Worm (Caenorhabditis elegans) whole organism, late embryonic: ENCODE measurements around the gene ZC449.1.

Experiments
- C08G9.2 ChIP-seq: sonication (generic microtip); optimal IDR thresholded peaks from 2 replicates; lab custom pipeline; 2016; ENCODE audit warnings: mild to moderate bottlenecking, missing genetic modification characterization, moderate library complexity, missing compliant biosample characterization
- C38D4.7 ChIP-seq: fragments of 200-800 bp; sonication (Bioruptor generic); optimal IDR thresholded peaks from 2 replicates; lab custom pipeline; 2018; ENCODE audit warnings: mild to moderate bottlenecking, missing genetic modification characterization, moderate library complexity, missing compliant biosample characterization
- F13H6.1 ChIP-seq: sonication (generic microtip); optimal IDR thresholded peaks from 2 replicates; lab custom pipeline; 2016; ENCODE audit warnings: missing genetic modification characterization, missing compliant biosample characterization
- K02D7.2 ChIP-seq: sonication (generic microtip); optimal IDR thresholded peaks from 2 replicates; lab custom pipeline; 2017; ENCODE audit warnings: mild to moderate bottlenecking, missing genetic modification characterization, missing compliant biosample characterization
- T23F11.4 ChIP-seq: fragments of 200-800 bp; sonication (Bioruptor generic); optimal IDR thresholded peaks from 2 replicates; lab custom pipeline; 2018; ENCODE audit warnings: mild to moderate bottlenecking, missing genetic modification characterization, missing compliant biosample characterization
- Y22D7AL.16 ChIP-seq: sonication (generic microtip); optimal IDR thresholded peaks from 2 replicates; lab custom pipeline; 2016; ENCODE audit warnings: missing genetic modification characterization, missing compliant biosample characterization
- ceh-14 ChIP-seq: sonication (generic microtip); optimal IDR thresholded peaks from 2 replicates; lab custom pipeline; 2016; ENCODE audit warnings: missing genotype, missing genetic modification characterization, missing compliant biosample characterization
- ceh-18 ChIP-seq: sonication (generic microtip); optimal IDR thresholded peaks from 2 replicates; lab custom pipeline; 2016; ENCODE audit warnings: missing genetic modification characterization, missing compliant biosample characterization
- ceh-19 ChIP-seq: fragments of 200-800 bp; sonication (Bioruptor generic); optimal IDR thresholded peaks from 2 replicates; lab custom pipeline; 2018; ENCODE audit warnings: mild to moderate bottlenecking, missing genetic modification characterization, missing compliant biosample characterization
- ceh-2 ChIP-seq: sonication (generic microtip); optimal IDR thresholded peaks from 2 replicates; lab custom pipeline; 2016; ENCODE audit warnings: missing genotype, missing genetic modification characterization, missing compliant biosample characterization
- ceh-22 ChIP-seq: sonication (generic microtip); optimal IDR thresholded peaks from 2 replicates; lab custom pipeline; 2017; ENCODE audit warnings: missing biosample characterization, missing genetic modification characterization
- ceh-24 ChIP-seq: sonication (generic microtip); optimal IDR thresholded peaks from 2 replicates; lab custom pipeline; 2016; ENCODE audit warnings: mild to moderate bottlenecking, missing genetic modification characterization, missing compliant biosample characterization
- ceh-30 ChIP-seq: fragments of 150-350 bp; optimal IDR thresholded peaks from 2 replicates; lab custom pipeline; 2014; ENCODE audit warnings: missing biosample characterization, missing genetic modification characterization
- ceh-34 ChIP-seq: sonication (generic microtip); optimal IDR thresholded peaks from 2 replicates; lab custom pipeline; 2016; ENCODE audit warnings: mild to moderate bottlenecking, missing genetic modification characterization, missing compliant biosample characterization
- ceh-45 ChIP-seq: fragments of 200-800 bp; sonication (Bioruptor generic); IDR thresholded peaks from 2 replicates; pipeline ENCODE4 v1.3.6; 2022; ENCODE audit warnings: missing genetic modification reagents, missing genetic modification characterization, missing compliant biosample characterization
- ceh-48 ChIP-seq: sonication (generic microtip); optimal IDR thresholded peaks from 2 replicates; lab custom pipeline; 2016; ENCODE audit warnings: missing genetic modification characterization, inconsistent platforms, missing compliant biosample characterization
- ceh-6 ChIP-seq: fragments of 200-800 bp; sonication (Bioruptor generic); optimal IDR thresholded peaks from 2 replicates; lab custom pipeline; 2018; ENCODE audit warnings: mild to moderate bottlenecking, missing genetic modification characterization, missing compliant biosample characterization
- ceh-9 ChIP-seq: sonication (generic microtip); optimal IDR thresholded peaks from 2 replicates; lab custom pipeline; 2016; ENCODE audit warnings: mild to moderate bottlenecking, missing genetic modification characterization, inconsistent platforms, missing compliant biosample characterization
- che-1 ChIP-seq: sonication (generic microtip); optimal IDR thresholded peaks from 2 replicates; lab custom pipeline; 2016; ENCODE audit warnings: mild to moderate bottlenecking, missing genetic modification characterization, missing compliant biosample characterization
- dve-1 ChIP-seq: sonication (generic microtip); optimal IDR thresholded peaks from 2 replicates; lab custom pipeline; 2017; ENCODE audit warnings: antibody characterized with exemption, mild to moderate bottlenecking, missing genetic modification characterization, missing compliant biosample characterization
- elt-2 ChIP-seq: sonication (generic microtip); optimal IDR thresholded peaks from 2 replicates; lab custom pipeline; 2016; ENCODE audit warnings: missing genetic modification reagents, missing genetic modification characterization, missing compliant biosample characterization
- elt-4 ChIP-seq: sonication (generic microtip); optimal IDR thresholded peaks from 2 replicates; lab custom pipeline; 2016; ENCODE audit warnings: missing genetic modification characterization, missing compliant biosample characterization
- ets-4 ChIP-seq: sonication (generic microtip); optimal IDR thresholded peaks from 2 replicates; lab custom pipeline; 2016; ENCODE audit warnings: missing genetic modification characterization, missing compliant biosample characterization
- fax-1 ChIP-seq: sonication (generic microtip); optimal IDR thresholded peaks from 2 replicates; lab custom pipeline; 2016; ENCODE audit warnings: missing genotype, missing genetic modification characterization, missing compliant biosample characterization
- fkh-6 ChIP-seq: sonication (generic microtip); optimal IDR thresholded peaks from 2 replicates; lab custom pipeline; 2016; ENCODE audit warnings: missing genetic modification characterization, missing compliant biosample characterization
- gmeb-2 ChIP-seq: sonication (generic microtip); optimal IDR thresholded peaks from 2 replicates; lab custom pipeline; 2016; ENCODE audit warnings: missing genetic modification characterization, inconsistent platforms, missing compliant biosample characterization
- hlh-13 ChIP-seq: fragments of 200-800 bp; sonication (Bioruptor generic); optimal IDR thresholded peaks from 2 replicates; lab custom pipeline; 2018; ENCODE audit warnings: mild to moderate bottlenecking, missing genetic modification characterization, missing compliant biosample characterization
- hlh-15 ChIP-seq: sonication (generic microtip); optimal IDR thresholded peaks from 2 replicates; lab custom pipeline; 2016; ENCODE audit warnings: missing genetic modification characterization, missing compliant biosample characterization
- hlh-6 ChIP-seq: sonication (generic microtip); optimal IDR thresholded peaks from 2 replicates; lab custom pipeline; 2016; ENCODE audit warnings: missing genotype, missing genetic modification characterization, missing compliant biosample characterization
- hlh-8 ChIP-seq: sonication (generic microtip); optimal IDR thresholded peaks from 2 replicates; lab custom pipeline; 2016; ENCODE audit warnings: missing genotype, missing genetic modification characterization, missing compliant biosample characterization
- lim-6 ChIP-seq: sonication (generic microtip); optimal IDR thresholded peaks from 2 replicates; lab custom pipeline; 2016; ENCODE audit warnings: missing genetic modification characterization, missing compliant biosample characterization
- lin-11 ChIP-seq: fragments of 200-800 bp; sonication (Bioruptor generic); optimal IDR thresholded peaks from 2 replicates; lab custom pipeline; 2018; ENCODE audit warnings: mild to moderate bottlenecking, missing genetic modification characterization, missing compliant biosample characterization
- madf-2 ChIP-seq: sonication (generic microtip); optimal IDR thresholded peaks from 2 replicates; lab custom pipeline; 2017; ENCODE audit warnings: missing genetic modification characterization, missing compliant biosample characterization
- nfya-1 ChIP-seq: sonication (generic microtip); optimal IDR thresholded peaks from 2 replicates; lab custom pipeline; 2017; ENCODE audit warnings: missing genetic modification characterization, mild to moderate bottlenecking, missing compliant biosample characterization, antibody characterized with exemption, moderate library complexity
- nhr-232 ChIP-seq: sonication (generic microtip); optimal IDR thresholded peaks from 2 replicates; lab custom pipeline; 2016; ENCODE audit warnings: missing genetic modification characterization, missing compliant biosample characterization
- npax-4 ChIP-seq: sonication (generic microtip); optimal IDR thresholded peaks from 2 replicates; lab custom pipeline; 2016; ENCODE audit warnings: missing genetic modification characterization, missing compliant biosample characterization
- pha-2 ChIP-seq: sonication (generic microtip); optimal IDR thresholded peaks from 2 replicates; lab custom pipeline; 2017; ENCODE audit warnings: mild to moderate bottlenecking, missing genetic modification characterization, missing compliant biosample characterization
- ref-2 ChIP-seq: sonication (generic microtip); optimal IDR thresholded peaks from 2 replicates; lab custom pipeline; 2016; ENCODE audit warnings: missing genetic modification characterization, missing compliant biosample characterization
- sdc-2 ChIP-seq: sonication (generic microtip); optimal IDR thresholded peaks from 2 replicates; lab custom pipeline; 2016; ENCODE audit warnings: missing genotype, missing genetic modification characterization, missing compliant biosample characterization
- sox-2 ChIP-seq: fragments of 200-800 bp; sonication (Bioruptor generic); IDR thresholded peaks from 2 replicates; pipeline ENCODE4 v1.3.6; 2022; ENCODE audit warnings: missing genetic modification reagents, missing genetic modification characterization, missing compliant biosample characterization
- sox-4 ChIP-seq: sonication (generic microtip); optimal IDR thresholded peaks from 2 replicates; lab custom pipeline; 2017; ENCODE audit warnings: mild to moderate bottlenecking, missing genetic modification characterization, inconsistent platforms, missing compliant biosample characterization
- syd-9 ChIP-seq: sonication (generic microtip); optimal IDR thresholded peaks from 2 replicates; lab custom pipeline; 2016; ENCODE audit warnings: mild to moderate bottlenecking, missing genetic modification characterization, moderate library complexity, missing compliant biosample characterization
- tbx-2 ChIP-seq: sonication (generic microtip); optimal IDR thresholded peaks from 2 replicates; lab custom pipeline; 2016; ENCODE audit warnings: missing genetic modification characterization, missing compliant biosample characterization
- ttx-3 ChIP-seq: sonication (generic microtip); optimal IDR thresholded peaks from 2 replicates; lab custom pipeline; 2016; ENCODE audit warnings: missing genetic modification reagents, missing genetic modification characterization, missing compliant biosample characterization
- unc-3 ChIP-seq, 2 experiments: fragments of 200-800 bp in 1 of 2; sonication (Bioruptor generic) in 1 of 2; sonication (generic microtip) in 1 of 2; conservative IDR thresholded peaks in 1 of 2; optimal IDR thresholded peaks in 1 of 2; 2 replicates each; pipeline versions ENCODE4 v1.3.6 to Lab custom; 2016 to 2022; ENCODE audit warnings: missing compliant biosample characterization in 2 of 2, missing genetic modification characterization in 2 of 2, missing genetic modification reagents in 1 of 2
- unc-55 ChIP-seq: sonication (generic microtip); optimal IDR thresholded peaks from 2 replicates; lab custom pipeline; 2017; ENCODE audit warnings: missing biosample characterization, missing genetic modification reagents, missing genetic modification characterization
- ztf-16 ChIP-seq: sonication (generic microtip); optimal IDR thresholded peaks from 2 replicates; lab custom pipeline; 2017; ENCODE audit warnings: missing genetic modification characterization, missing compliant biosample characterization

ZC449.1 gene

DNA sequence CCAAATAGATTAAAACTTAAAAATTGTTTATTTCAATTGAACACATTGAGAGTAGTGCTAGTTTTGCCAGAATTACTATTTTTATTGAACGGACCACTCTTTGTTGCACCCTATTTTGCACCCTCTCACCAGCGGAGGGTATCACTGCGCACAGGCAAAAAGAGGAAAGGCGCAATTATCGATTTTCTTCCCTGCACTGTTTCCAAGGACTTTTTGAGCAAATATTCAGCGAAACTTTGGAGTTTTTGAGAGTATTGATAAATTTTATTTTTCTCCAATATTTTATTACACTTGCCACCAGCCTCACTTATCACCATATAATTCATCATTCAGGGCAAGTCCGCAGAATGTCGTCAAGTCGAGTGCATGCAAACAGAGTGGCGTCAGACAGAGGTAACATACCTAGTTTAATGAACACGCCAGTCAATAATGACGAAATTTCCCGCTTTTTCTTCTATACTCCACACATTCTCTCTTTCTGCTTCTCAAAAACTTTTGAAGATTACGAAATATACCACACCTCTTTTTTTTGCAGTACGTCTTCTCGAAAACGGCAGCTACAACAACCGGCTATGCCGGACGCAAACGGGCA is 6.1 kb upstream of the ZC449.1 start:
- TF ChIP-seq nfya-1 (tag; lab: Kevin White, UChicago), result peak; percentile 11
- TF ChIP-seq ceh-48 (tag; lab: Kevin White, UChicago), result peak; percentile 72
- no peak for TF ChIP-seq ttx-3 (tag; lab: Kevin White, UChicago)

- TF ChIP-seq syd-9 (tag; lab: Kevin White, UChicago) (no peak), Y22D7AL.16 (tag; lab: Kevin White, UChicago) (no peak), unc-55 (GFP tag; lab: Kevin White, UChicago) (no peak), elt-4 (tag; lab: Kevin White, UChicago) (no peak), ceh-14 (tag; lab: Kevin White, UChicago) (no peak), hlh-15 (tag; lab: Kevin White, UChicago) (no peak)
Measured at ce11 chrX:5020996-5021395, 3.2 kb upstream of the ZC449.1 start, which contains the start of gene ZC449.2. Gene ZC449.2, plus strand, starts transcription at chrX:5021285.

DNA sequence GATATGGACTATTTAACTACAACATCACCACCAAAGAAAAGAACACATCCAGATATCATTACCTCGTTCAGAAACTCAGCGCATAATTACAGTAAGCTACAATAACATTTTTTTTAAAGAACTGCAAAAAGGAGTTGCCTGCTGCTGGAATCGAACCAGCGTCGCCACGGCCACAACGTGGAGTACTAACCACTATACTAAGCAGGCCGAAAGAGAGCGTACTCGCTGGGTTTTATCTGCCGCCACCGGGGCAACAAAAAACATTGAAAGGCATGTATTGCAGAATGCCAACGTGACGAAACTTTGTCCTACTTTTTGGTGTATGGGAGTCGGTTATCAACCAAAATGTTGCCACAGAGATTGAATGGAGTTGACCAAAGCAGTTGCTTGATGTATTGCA is 1.5 kb upstream of the ZC449.1 start:
- TF ChIP-seq sox-4 (tag; lab: Kevin White, UChicago), result peak; percentile 49
- TF ChIP-seq ceh-9 (tag; lab: Kevin White, UChicago), result no peak
- TF ChIP-seq lin-11 (tag; lab: Kevin White, UChicago), result peak; percentile 24
- no peak for TF ChIP-seq K02D7.2 (tag; lab: Kevin White, UChicago)
- TF ChIP-seq sdc-2, result peak; percentile 55
- no peak for TF ChIP-seq F13H6.1 (tag; lab: Kevin White, UChicago)
- peak; percentile 61 for TF ChIP-seq nhr-232 (tag; lab: Kevin White, UChicago)
- peak; percentile 65 for TF ChIP-seq che-1 (tag; lab: Kevin White, UChicago)
- TF ChIP-seq unc-3 (GFP tag; conservative IDR thresholded peaks at IDR 0.05; lab: Robert Waterston, UW), result 0 out of 2 replicates have a peak, but pooled peaks have one; percentile 25
- peak; percentile 18 for TF ChIP-seq unc-3 (tag; optimal IDR thresholded peaks at IDR 0.05; lab: Kevin White, UChicago)
- TF ChIP-seq ceh-34 (tag; lab: Kevin White, UChicago), result peak; percentile 6
- peak; percentile 30 for TF ChIP-seq ceh-19 (GFP tag; lab: Kevin White, UChicago)
- peak; percentile 30 for TF ChIP-seq elt-2
- peak; percentile 27 for TF ChIP-seq gmeb-2 (tag; lab: Kevin White, UChicago)
- TF ChIP-seq unc-55 (GFP tag; lab: Kevin White, UChicago), result no peak
- TF ChIP-seq tbx-2 (tag; lab: Kevin White, UChicago), result peak; percentile 45
- TF ChIP-seq C38D4.7, result peak; percentile 53
- peak; percentile 52 for TF ChIP-seq pha-2 (tag; lab: Kevin White, UChicago)
- peak; percentile 10 for TF ChIP-seq madf-2 (tag; lab: Kevin White, UChicago)
- TF ChIP-seq ceh-18 (tag; lab: Kevin White, UChicago), result peak; percentile 52
- peak; percentile 21 for TF ChIP-seq ztf-16
- no peak for TF ChIP-seq npax-4 (tag; lab: Kevin White, UChicago)
- peak; percentile 27 for TF ChIP-seq dve-1
- TF ChIP-seq hlh-6 (tag; lab: Kevin White, UChicago), result peak; percentile 41
- TF ChIP-seq hlh-13 (GFP tag; lab: Kevin White, UChicago), result peak; percentile 15
- no peak for TF ChIP-seq ceh-14 (tag; lab: Kevin White, UChicago)
- TF ChIP-seq ceh-22 (tag; lab: Kevin White, UChicago), result no peak
- TF ChIP-seq hlh-8 (tag; lab: Kevin White, UChicago), result no peak
- TF ChIP-seq ceh-45 (GFP tag; lab: Robert Waterston, UW), result 0 out of 2 replicates have a peak, but pooled peaks have one; percentile 13
- TF ChIP-seq sox-2 (GFP tag; lab: Robert Waterston, UW), result peak; percentile 52
- TF ChIP-seq ceh-6 (GFP tag; lab: Kevin White, UChicago), result peak; percentile 60
- TF ChIP-seq C08G9.2 (tag; lab: Kevin White, UChicago), result peak; percentile 4
- TF ChIP-seq T23F11.4 (GFP tag; lab: Kevin White, UChicago), result peak; percentile 12
- no peak for TF ChIP-seq ceh-30 (tag; lab: Kevin White, UChicago)
- TF ChIP-seq fkh-6 (tag; lab: Kevin White, UChicago), result peak; percentile 4
- TF ChIP-seq ets-4 (tag; lab: Kevin White, UChicago), result no peak
- no peak for TF ChIP-seq lim-6 (tag; lab: Kevin White, UChicago)
- TF ChIP-seq hlh-15 (tag; lab: Kevin White, UChicago), result peak; percentile 40
- TF ChIP-seq ceh-24 (tag; lab: Kevin White, UChicago), result peak; percentile 7
- TF ChIP-seq ceh-2 (tag; lab: Kevin White, UChicago), result peak; percentile 13
- TF ChIP-seq fax-1 (tag; lab: Kevin White, UChicago), result peak; percentile 6
- peak; percentile 36 for TF ChIP-seq ref-2
- peak; percentile 16 for TF ChIP-seq ttx-3 (tag; lab: Kevin White, UChicago)
